Fruit fly (Drosophila melanogaster): ENCODE measurements around the gene JhI-21.

The JhI-21 gene

dm6 chr2L:12002922-12003791, 52.7 kb downstream of the JhI-21 start (continued):
- peak; percentile 44 for TF ChIP-seq MTF-1 (GFP tag; optimal IDR thresholded peaks at IDR 0.05; ENCODE audit: borderline replicate concordance)
- no peak for TF ChIP-seq repo (GFP tag; optimal IDR thresholded peaks at IDR 0.05)
- TF ChIP-seq CG13287 (GFP tag; IDR thresholded peaks at IDR 0.05; ENCODE audit: partially characterized antibody): no peak
- TF ChIP-seq vfl (GFP tag; optimal IDR thresholded peaks at IDR 0.05): no peak
- TF ChIP-seq corto (GFP tag; optimal IDR thresholded peaks at IDR 0.05): no peak
- peak; percentile 100 for TF ChIP-seq abd-A (tag; optimal IDR thresholded peaks at IDR 0.05)
- no peak for TF ChIP-seq zf30C (GFP tag; optimal IDR thresholded peaks at IDR 0.05)
- no peak for TF ChIP-seq Dref (GFP tag; IDR thresholded peaks at IDR 0.05)
- no peak for TF ChIP-seq Poxn (GFP tag; IDR thresholded peaks at IDR 0.05)
- peak; percentile 32 for TF ChIP-seq tin (GFP tag; optimal IDR thresholded peaks at IDR 0.05)
- no peak for TF ChIP-seq CG8290 (GFP tag; optimal IDR thresholded peaks at IDR 0.05)
- peak in 1 of 2 experiments; percentile 81 for TF ChIP-seq CG8290 (tag; optimal IDR thresholded peaks at IDR 0.05)
- no peak for TF ChIP-seq bowl (GFP tag; IDR thresholded peaks at IDR 0.05)
- TF ChIP-seq CG10462 (GFP tag; optimal IDR thresholded peaks at IDR 0.05): peak; percentile 4
- TF ChIP-seq Hr78 (GFP tag; optimal IDR thresholded peaks at IDR 0.05): peak in 1 of 2 experiments; percentile 91
- TF ChIP-seq wdn (GFP tag; IDR thresholded peaks at IDR 0.05): no peak
- TF ChIP-seq bab2 (GFP tag; optimal IDR thresholded peaks at IDR 0.05): peak; percentile 25
- no peak for TF ChIP-seq sima (GFP tag; optimal IDR thresholded peaks at IDR 0.05)
- TF ChIP-seq Bdp1 (GFP tag; optimal IDR thresholded peaks at IDR 0.05): no peak
- TF ChIP-seq CG31365 (tag; optimal IDR thresholded peaks at IDR 0.05): no peak
- TF ChIP-seq Mrtf (GFP tag; IDR thresholded peaks at IDR 0.05): no peak
- peak; percentile 98 for TF ChIP-seq CG12769 (tag; optimal IDR thresholded peaks at IDR 0.05)
- no peak for TF ChIP-seq MBD-R2 (GFP tag; IDR thresholded peaks at IDR 0.05)
- TF ChIP-seq Ada2b (GFP tag; IDR thresholded peaks at IDR 0.05): no peak
- TF ChIP-seq CG2889 (GFP tag; IDR thresholded peaks at IDR 0.05): no peak
- TF ChIP-seq cg (GFP tag; optimal IDR thresholded peaks at IDR 0.05): no peak
- no peak for TF ChIP-seq CG4404 (GFP tag; IDR thresholded peaks at IDR 0.05)
- TF ChIP-seq Mes4 (GFP tag; optimal IDR thresholded peaks at IDR 0.05): no peak
- TF ChIP-seq CG18599 (GFP tag; optimal IDR thresholded peaks at IDR 0.05): peak; percentile 58
- no peak for TF ChIP-seq Atf6 (GFP tag; IDR thresholded peaks at IDR 0.05)
- TF ChIP-seq hkb (optimal IDR thresholded peaks at IDR 0.05): no peak
- TF ChIP-seq hkb (GFP tag; IDR thresholded peaks at IDR 0.05): no peak
- TF ChIP-seq CG6654 (GFP tag; optimal IDR thresholded peaks at IDR 0.05): no peak
- no peak for TF ChIP-seq Doc2 (GFP tag; IDR thresholded peaks at IDR 0.05)
- TF ChIP-seq CG31224 (GFP tag; IDR thresholded peaks at IDR 0.05): no peak
- no peak for TF ChIP-seq CTCF (GFP tag; optimal IDR thresholded peaks at IDR 0.05)
- TF ChIP-seq D19A (tag; optimal IDR thresholded peaks at IDR 0.05): no peak
- TF ChIP-seq CG17568 (GFP tag; optimal IDR thresholded peaks at IDR 0.05): peak; percentile 60
- TF ChIP-seq Nf-YC (tag; optimal IDR thresholded peaks at IDR 0.05): no peak
- TF ChIP-seq lab (GFP tag; optimal IDR thresholded peaks at IDR 0.05): peak; percentile 40
- no peak for TF ChIP-seq Hr39 (optimal IDR thresholded peaks at IDR 0.05)
- TF ChIP-seq CG10274 (GFP tag; optimal IDR thresholded peaks at IDR 0.05): no peak
- TF ChIP-seq CG7271 (tag; optimal IDR thresholded peaks at IDR 0.05): no peak
- no peak for TF ChIP-seq CG42726 (GFP tag; IDR thresholded peaks at IDR 0.05; ENCODE audit: partially characterized antibody)
- no peak for TF ChIP-seq ci (GFP tag; IDR thresholded peaks at IDR 0.05)
- TF ChIP-seq H15 (GFP tag; IDR thresholded peaks at IDR 0.05): no peak
- TF ChIP-seq scrt (GFP tag; optimal IDR thresholded peaks at IDR 0.05): no peak
- TF ChIP-seq Drgx (GFP tag; IDR thresholded peaks at IDR 0.05): no peak
- TF ChIP-seq mirr (GFP tag; optimal IDR thresholded peaks at IDR 0.05): peak; percentile 82
- peak; percentile 23 for TF ChIP-seq Hr3 (GFP tag; optimal IDR thresholded peaks at IDR 0.05)
- peak; percentile 91 for TF ChIP-seq CG5180 (GFP tag; optimal IDR thresholded peaks at IDR 0.05)
